Worm (Caenorhabditis elegans): ENCODE results near the gene fbxb-48.

Gene fbxb-48

DNA sequence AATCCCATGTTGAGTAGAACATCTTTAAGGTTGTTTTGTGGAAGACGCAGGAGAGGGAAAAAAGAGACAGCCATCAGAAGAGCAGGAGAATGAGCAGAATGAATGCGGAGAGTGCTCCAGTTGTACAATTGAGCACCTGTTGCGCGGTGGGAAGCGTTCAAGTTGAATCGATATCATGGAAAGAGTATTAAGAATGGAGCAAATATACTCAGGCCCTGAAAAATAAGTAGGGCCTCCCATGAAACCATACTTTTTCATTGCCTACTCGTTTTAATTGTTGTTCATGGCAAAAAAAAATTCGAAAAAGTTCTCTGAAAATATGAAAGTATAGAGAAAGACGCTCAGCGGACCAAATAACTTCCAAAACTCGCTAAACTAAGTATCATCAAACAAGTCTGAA lies at the start of gene fbxb-48:
Gene fbxb-48 (minus strand): TSS at position 101 of the 400 bp plus-strand sequence.
- no peak for TF ChIP-seq ahr-1 (tag; optimal IDR thresholded peaks at IDR 0.05)
- TF ChIP-seq Y22D7AL.16 (tag; optimal IDR thresholded peaks at IDR 0.05), result no peak
- no peak for TF ChIP-seq pqm-1 (tag; optimal IDR thresholded peaks at IDR 0.05)
- TF ChIP-seq syd-9 (tag; optimal IDR thresholded peaks at IDR 0.05), result no peak
- no peak for TF ChIP-seq fkh-6 (tag; optimal IDR thresholded peaks at IDR 0.05)
- TF ChIP-seq ztf-16 (tag; optimal IDR thresholded peaks at IDR 0.05), result no peak
- no peak for TF ChIP-seq hlh-13 (GFP tag; optimal IDR thresholded peaks at IDR 0.05)
- TF ChIP-seq ama-1 (optimal IDR thresholded peaks at IDR 0.05), result no peak
- TF ChIP-seq ceh-18 (tag; optimal IDR thresholded peaks at IDR 0.05), result no peak
- no peak for TF ChIP-seq K02D7.2 (tag; optimal IDR thresholded peaks at IDR 0.05)
- TF ChIP-seq fkh-10 (GFP tag; optimal IDR thresholded peaks at IDR 0.05), result no peak
- TF ChIP-seq ceh-9 (tag; optimal IDR thresholded peaks at IDR 0.05), result no peak
- TF ChIP-seq hlh-30 (tag; optimal IDR thresholded peaks at IDR 0.05; ENCODE audit: insufficient read depth), result no peak
- no peak for TF ChIP-seq tbx-7 (tag; optimal IDR thresholded peaks at IDR 0.05)
- no peak for TF ChIP-seq ttx-3 (tag; optimal IDR thresholded peaks at IDR 0.05)
- TF ChIP-seq nhr-11 (tag; optimal IDR thresholded peaks at IDR 0.05), result no peak
- no peak for TF ChIP-seq ets-4 (tag; optimal IDR thresholded peaks at IDR 0.05)
- TF ChIP-seq ceh-48 (tag; optimal IDR thresholded peaks at IDR 0.05), result no peak
- no peak for TF ChIP-seq lim-6 (tag; optimal IDR thresholded peaks at IDR 0.05)
- TF ChIP-seq mec-3 (tag; optimal IDR thresholded peaks at IDR 0.05; ENCODE audit: borderline replicate concordance), result no peak

DNA sequence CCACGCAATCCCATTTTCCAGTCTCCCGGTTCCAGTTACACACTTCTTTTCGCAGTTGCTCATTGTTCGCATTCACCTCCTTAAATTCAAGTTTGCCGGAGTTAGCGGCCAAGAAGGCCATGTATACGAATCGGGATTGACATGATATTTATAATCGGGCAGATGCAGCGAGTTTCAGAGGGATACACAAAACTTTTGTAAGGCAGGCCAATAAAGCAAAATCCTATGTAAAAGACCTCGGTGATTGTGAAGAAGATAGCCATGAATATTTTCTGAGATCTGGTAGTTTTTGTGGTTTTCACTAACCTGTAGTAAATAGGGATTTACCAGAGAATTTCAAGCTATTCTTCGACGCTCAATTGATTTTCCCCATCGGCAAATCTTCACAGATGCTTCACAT lies 47.7 kb upstream of the fbxb-48 start:
- TF ChIP-seq ceh-19 (GFP tag; optimal IDR thresholded peaks at IDR 0.05), result no peak

DNA sequence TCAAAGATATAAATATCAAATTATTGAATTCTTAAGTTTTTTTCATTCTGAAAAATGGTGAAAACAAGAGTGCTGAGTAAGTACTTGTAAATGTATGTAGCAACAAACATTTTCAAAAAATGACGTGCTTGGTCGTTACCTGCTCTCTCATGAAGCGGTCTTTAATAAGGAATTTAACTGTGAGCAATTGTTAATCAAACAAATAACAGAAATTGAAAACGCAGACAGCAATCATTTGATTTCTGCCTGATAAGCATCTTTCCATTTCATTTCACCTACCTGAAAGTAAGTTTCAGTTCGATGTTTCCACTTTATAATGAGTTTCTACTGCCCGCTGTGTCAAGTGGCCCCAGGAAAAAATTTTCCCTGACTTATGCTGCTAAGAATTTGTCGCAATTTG lies 44.0 kb upstream of the fbxb-48 start, which contains the start of gene math-28:
Gene math-28 (plus strand): TSS at position 301 of the 400 bp plus-strand sequence.
- TF ChIP-seq hlh-30 (tag; optimal IDR thresholded peaks at IDR 0.05; ENCODE audit: insufficient read depth) (no peak), ceh-24 (tag; optimal IDR thresholded peaks at IDR 0.05) (no peak), eyg-1 (tag; optimal IDR thresholded peaks at IDR 0.05) (no peak), ceh-34 (tag; optimal IDR thresholded peaks at IDR 0.05) (no peak), hlh-13 (GFP tag; optimal IDR thresholded peaks at IDR 0.05) (no peak), pha-4 (tag; optimal IDR thresholded peaks at IDR 0.05) (no peak), nhr-232 (tag; optimal IDR thresholded peaks at IDR 0.05) (no peak), pag-3 (tag; optimal IDR thresholded peaks at IDR 0.05; ENCODE audit: borderline replicate concordance) (no peak), ztf-16 (tag; optimal IDR thresholded peaks at IDR 0.05) (no peak), tbx-7 (tag; optimal IDR thresholded peaks at IDR 0.05) (no peak), syd-9 (tag; optimal IDR thresholded peaks at IDR 0.05) (no peak), fkh-6 (tag; optimal IDR thresholded peaks at IDR 0.05) (no peak), unc-86 (tag; optimal IDR thresholded peaks at IDR 0.05) (no peak), sdc-2 (tag; optimal IDR thresholded peaks at IDR 0.05) (no peak)

DNA sequence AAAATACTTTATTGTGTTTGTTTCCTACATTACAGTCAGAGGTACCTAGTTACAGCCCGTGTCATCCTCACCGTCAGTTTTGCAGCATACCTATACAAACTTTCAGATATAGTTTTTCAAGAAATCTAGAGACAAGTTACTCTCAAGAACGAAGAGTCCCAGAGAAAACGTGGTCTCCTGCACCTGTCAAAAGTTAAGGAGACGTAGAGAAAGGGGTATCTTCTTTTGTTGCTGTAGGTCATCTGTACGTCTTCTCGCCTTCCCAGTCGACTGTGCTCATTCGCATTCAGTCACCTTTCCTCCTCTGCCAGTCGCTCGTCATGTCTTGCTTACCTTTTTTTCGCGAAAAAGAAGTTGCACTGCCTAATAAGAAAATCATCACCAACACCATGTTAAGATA lies 42.5 kb upstream of the fbxb-48 start, which contains the start of gene F36H5.4:
Gene F36H5.4 (plus strand): TSS at position 301 of the 400 bp plus-strand sequence.
- TF ChIP-seq ceh-34 (tag; optimal IDR thresholded peaks at IDR 0.05), result no peak
- no peak for TF ChIP-seq elt-2 (tag; optimal IDR thresholded peaks at IDR 0.05)
- TF ChIP-seq unc-55 (GFP tag; optimal IDR thresholded peaks at IDR 0.05), result no peak
- no peak for TF ChIP-seq tbx-7 (tag; optimal IDR thresholded peaks at IDR 0.05)
- no peak for TF ChIP-seq F13H6.1 (tag; optimal IDR thresholded peaks at IDR 0.05)
- TF ChIP-seq dve-1 (tag; optimal IDR thresholded peaks at IDR 0.05), result no peak
- no peak for TF ChIP-seq syd-9 (tag; optimal IDR thresholded peaks at IDR 0.05)
- no peak for TF ChIP-seq elt-4 (tag; optimal IDR thresholded peaks at IDR 0.05)

- TF ChIP-seq ets-4 (tag; optimal IDR thresholded peaks at IDR 0.05) (no peak), odd-2 (tag; optimal IDR thresholded peaks at IDR 0.05) (no peak), pax-1 (tag; optimal IDR thresholded peaks at IDR 0.05) (no peak), dve-1 (tag; optimal IDR thresholded peaks at IDR 0.05) (no peak), npax-4 (tag; optimal IDR thresholded peaks at IDR 0.05) (no peak), unc-42 (tag; optimal IDR thresholded peaks at IDR 0.05) (no peak), K02D7.2 (tag; optimal IDR thresholded peaks at IDR 0.05) (no peak), C38D4.7 (GFP tag; optimal IDR thresholded peaks at IDR 0.05) (no peak), fkh-6 (tag; optimal IDR thresholded peaks at IDR 0.05) (no peak), ceh-31 (tag; optimal IDR thresholded peaks at IDR 0.05) (no peak), ceh-18 (tag; optimal IDR thresholded peaks at IDR 0.05) (no peak), sox-4 (tag; optimal IDR thresholded peaks at IDR 0.05) (no peak), K09A11.1 (tag; optimal IDR thresholded peaks at IDR 0.05; ENCODE audit: insufficient read depth) (no peak), pag-3 (tag; optimal IDR thresholded peaks at IDR 0.05; ENCODE audit: borderline replicate concordance) (no peak), ama-1 (optimal IDR thresholded peaks at IDR 0.05) (no peak), rnt-1 (tag; optimal IDR thresholded peaks at IDR 0.05) (no peak), tbx-2 (tag; optimal IDR thresholded peaks at IDR 0.05) (no peak)
These were observed 40.5 kb upstream of the fbxb-48 start, which contains the start of gene F36H5.18 for ce11 chrII:1759602-1760001. F36H5.18 (plus strand) TSS chrII:1759902.
